Worm (Caenorhabditis elegans) whole organism, young adult: ENCODE results near the gene F46E10.2.

Source experiments
- B0336.3 ChIP-seq: fragments of 200-800 bp; sonication (Bioruptor generic); IDR thresholded peaks from 2 replicates; pipeline ENCODE4 v1.3.6; 2022; ENCODE audit warnings: missing genetic modification characterization, missing compliant biosample characterization
- C17E4.6 ChIP-seq: fragments of 200-800 bp; sonication (Bioruptor generic); IDR thresholded peaks from 2 replicates; pipeline ENCODE4 v1.3.6; 2022; ENCODE audit warnings: missing genetic modification reagents, missing genetic modification characterization, missing compliant biosample characterization
- F37B4.10 ChIP-seq: fragments of 200-800 bp; sonication (Bioruptor generic); IDR thresholded peaks from 2 replicates; pipeline ENCODE4 v1.3.6; 2022; ENCODE audit warnings: missing genetic modification characterization, missing compliant biosample characterization
- F49E8.2 ChIP-seq: sonication (generic microtip); optimal IDR thresholded peaks from 3 replicates; lab custom pipeline; 2017; ENCODE audit warnings: missing genetic modification characterization, mild to moderate bottlenecking, missing compliant biosample characterization, antibody characterized with exemption, moderate library complexity; ENCODE audit not compliant: insufficient read depth
- F55B11.4 ChIP-seq: sonication (generic microtip); optimal IDR thresholded peaks from 2 replicates; lab custom pipeline; 2016; ENCODE audit warnings: missing compliant biosample characterization, missing genetic modification characterization, borderline replicate concordance; ENCODE audit not compliant: insufficient read depth
- T26A5.8 ChIP-seq: sonication (generic microtip); optimal IDR thresholded peaks from 2 replicates; lab custom pipeline; 2016; ENCODE audit warnings: missing genetic modification characterization, missing compliant biosample characterization
- Y53G8AR.9 ChIP-seq: fragments of 200-800 bp; sonication (Bioruptor generic); conservative IDR thresholded peaks from 2 replicates; pipeline ENCODE4 v1.3.6; 2022; ENCODE audit warnings: missing genetic modification reagents, missing genetic modification characterization, missing compliant biosample characterization
- Y56A3A.18 ChIP-seq: fragments of 200-800 bp; sonication (Bioruptor generic); IDR thresholded peaks from 2 replicates; pipeline ENCODE4 v1.3.6; 2022; ENCODE audit warnings: missing genetic modification reagents, missing genetic modification characterization, missing compliant biosample characterization
- Y67H2A.10 ChIP-seq: fragments of 200-800 bp; sonication (Bioruptor generic); conservative IDR thresholded peaks from 2 replicates; pipeline ENCODE4 v1.3.6; 2022; ENCODE audit warnings: missing genetic modification reagents, missing genetic modification characterization, missing compliant biosample characterization
- ZK185.1 ChIP-seq: sonication (generic microtip); optimal IDR thresholded peaks from 2 replicates; lab custom pipeline; 2016; ENCODE audit warnings: mild to moderate bottlenecking, missing genetic modification characterization, missing compliant biosample characterization; ENCODE audit not compliant: poor library complexity, severe bottlenecking
- ama-1 ChIP-seq, 3 experiments: fragments of 150-350 bp in 1 of 3; sonication (generic microtip) in 2 of 3; optimal IDR thresholded peaks; 2 replicates each; lab custom pipeline; 2014 to 2018; ENCODE audit warnings: missing biosample characterization in 2 of 3, missing genetic modification characterization in 2 of 3, missing genetic modification reagents in 2 of 3
- aptf-3 ChIP-seq: fragments of 200-800 bp; sonication (Bioruptor generic); IDR thresholded peaks from 2 replicates; pipeline ENCODE4 v1.3.6; 2022; ENCODE audit warnings: missing genetic modification characterization, missing compliant biosample characterization
- attf-3 ChIP-seq: fragments of 200-800 bp; sonication (Bioruptor generic); conservative IDR thresholded peaks from 2 replicates; pipeline ENCODE4 v1.3.6; 2022; ENCODE audit warnings: missing genetic modification reagents, missing genetic modification characterization, missing compliant biosample characterization
- bed-1 ChIP-seq: fragments of 200-800 bp; sonication (Bioruptor generic); IDR thresholded peaks from 2 replicates; pipeline ENCODE4 v1.3.6; 2022; ENCODE audit warnings: missing genetic modification reagents, missing genetic modification characterization, missing compliant biosample characterization
- ccch-3 ChIP-seq: fragments of 200-800 bp; sonication (Bioruptor generic); optimal IDR thresholded peaks from 2 replicates; lab custom pipeline; 2018; ENCODE audit warnings: mild to moderate bottlenecking, missing genetic modification characterization, missing compliant biosample characterization
- ceh-91 ChIP-seq: fragments of 200-800 bp; sonication (Bioruptor generic); IDR thresholded peaks from 2 replicates; pipeline ENCODE4 v1.3.6; 2022; ENCODE audit warnings: missing genetic modification reagents, missing genetic modification characterization, missing compliant biosample characterization
- dpl-1 ChIP-seq: fragments of 150-350 bp; optimal IDR thresholded peaks from 2 replicates; lab custom pipeline; 2014; ENCODE audit warnings: missing biosample characterization, missing genetic modification reagents, missing genetic modification characterization
- efl-1 ChIP-seq: fragments of 150-350 bp; optimal IDR thresholded peaks from 2 replicates; lab custom pipeline; 2014; ENCODE audit warnings: missing biosample characterization, missing genetic modification reagents, missing genetic modification characterization
- ekl-4 ChIP-seq: fragments of 200-800 bp; sonication (Bioruptor generic); IDR thresholded peaks from 2 replicates; pipeline ENCODE4 v1.3.6; 2022; ENCODE audit warnings: missing genetic modification reagents, missing genetic modification characterization, missing compliant biosample characterization
- ets-4 ChIP-seq: fragments of 200-800 bp; sonication (Bioruptor generic); optimal IDR thresholded peaks from 2 replicates; lab custom pipeline; 2018; ENCODE audit warnings: mild to moderate bottlenecking, missing genetic modification characterization, missing compliant biosample characterization
- hmg-20 ChIP-seq: fragments of 200-800 bp; sonication (Bioruptor generic); IDR thresholded peaks from 2 replicates; pipeline ENCODE4 v1.3.6; 2022; ENCODE audit warnings: missing genetic modification reagents, missing genetic modification characterization, missing compliant biosample characterization
- hsf-1 ChIP-seq: fragments of 200-800 bp; sonication (Bioruptor generic); IDR thresholded peaks from 2 replicates; pipeline ENCODE4 v1.3.6; 2022; ENCODE audit warnings: missing genetic modification reagents, missing genetic modification characterization, missing compliant biosample characterization
- let-526 ChIP-seq: fragments of 200-800 bp; sonication (Bioruptor generic); IDR thresholded peaks from 2 replicates; pipeline ENCODE4 v1.3.6; 2022; ENCODE audit warnings: missing genetic modification reagents, missing genetic modification characterization, missing compliant biosample characterization
- let-607 ChIP-seq, 2 experiments: fragments of 200-800 bp in 1 of 2; sonication (Bioruptor generic) in 1 of 2; sonication (generic microtip) in 1 of 2; optimal IDR thresholded peaks; 2 replicates each; lab custom pipeline; 2016 to 2018; ENCODE audit warnings: mild to moderate bottlenecking in 2 of 2, missing compliant biosample characterization in 2 of 2, missing genetic modification characterization in 2 of 2, moderate library complexity in 2 of 2, missing genotype in 1 of 2
- lin-35 ChIP-seq, 3 experiments: fragments of 150-350 bp in 2 of 3; sonication (generic microtip) in 1 of 3; optimal IDR thresholded peaks; 2 replicates each; lab custom pipeline; 2014 to 2018; ENCODE audit warnings: missing biosample characterization in 3 of 3, missing genetic modification characterization in 3 of 3, missing genetic modification reagents in 3 of 3
- lir-1 ChIP-seq: fragments of 200-800 bp; sonication (Bioruptor generic); conservative IDR thresholded peaks from 2 replicates; pipeline ENCODE4 v1.3.6; 2022; ENCODE audit warnings: missing genetic modification reagents, missing genetic modification characterization, missing compliant biosample characterization
- lsl-1 ChIP-seq: fragments of 200-800 bp; sonication (Bioruptor generic); optimal IDR thresholded peaks from 2 replicates; lab custom pipeline; 2018; ENCODE audit warnings: mild to moderate bottlenecking, missing genetic modification characterization, moderate library complexity, missing compliant biosample characterization
- madf-3 ChIP-seq: fragments of 200-800 bp; sonication (Bioruptor generic); IDR thresholded peaks from 2 replicates; pipeline ENCODE4 v1.3.6; 2022; ENCODE audit warnings: missing genetic modification reagents, missing genetic modification characterization, missing compliant biosample characterization
- mxl-1 ChIP-seq: sonication (generic microtip); optimal IDR thresholded peaks from 2 replicates; lab custom pipeline; 2016; ENCODE audit warnings: missing genetic modification characterization, missing compliant biosample characterization
- nhr-120 ChIP-seq: fragments of 200-800 bp; sonication (Bioruptor generic); IDR thresholded peaks from 2 replicates; pipeline ENCODE4 v1.3.6; 2022; ENCODE audit warnings: missing genetic modification characterization, missing compliant biosample characterization
- nhr-179 ChIP-seq: sonication (generic microtip); optimal IDR thresholded peaks from 2 replicates; lab custom pipeline; 2016; ENCODE audit warnings: mild to moderate bottlenecking, missing genetic modification characterization, missing compliant biosample characterization
- nhr-90 ChIP-seq: sonication (generic microtip); optimal IDR thresholded peaks from 2 replicates; lab custom pipeline; 2016; ENCODE audit warnings: missing genotype, mild to moderate bottlenecking, missing genetic modification characterization, missing compliant biosample characterization
- pbrm-1 ChIP-seq: fragments of 200-800 bp; sonication (Bioruptor generic); IDR thresholded peaks from 2 replicates; pipeline ENCODE4 v1.3.6; 2022; ENCODE audit warnings: missing genetic modification reagents, missing genetic modification characterization, missing compliant biosample characterization
- pha-4 ChIP-seq: fragments of 150-350 bp; sonication (generic microtip); optimal IDR thresholded peaks from 2 replicates; lab custom pipeline; 2014; ENCODE audit warnings: missing biosample characterization, missing genetic modification reagents, missing genetic modification characterization
- sdz-38 ChIP-seq: sonication (generic microtip); optimal IDR thresholded peaks from 2 replicates; lab custom pipeline; 2016; ENCODE audit warnings: missing genotype, missing genetic modification characterization, missing compliant biosample characterization
- snpc-1.1 ChIP-seq: sonication (generic microtip); optimal IDR thresholded peaks from 2 replicates; lab custom pipeline; 2017; ENCODE audit warnings: missing genetic modification characterization, mild to moderate bottlenecking, missing compliant biosample characterization, antibody characterized with exemption, moderate library complexity, missing genotype, missing genetic modification reagents; ENCODE audit not compliant: insufficient read depth
- snpc-1.3 ChIP-seq: sonication (generic microtip); optimal IDR thresholded peaks from 2 replicates; lab custom pipeline; 2017; ENCODE audit warnings: missing genetic modification characterization, mild to moderate bottlenecking, missing compliant biosample characterization, antibody characterized with exemption, moderate library complexity, missing genotype, missing genetic modification reagents; ENCODE audit not compliant: insufficient read depth
- snpc-4 ChIP-seq, 5 experiments: fragments of 150-350 bp in 1 of 5; sonication (generic microtip) in 4 of 5; optimal IDR thresholded peaks; 2 replicates each; lab custom pipeline; 2014 to 2018; ENCODE audit warnings: missing genetic modification characterization in 5 of 5, missing biosample characterization in 3 of 5, antibody characterized with exemption in 2 of 5, mild to moderate bottlenecking in 2 of 5, missing compliant biosample characterization in 2 of 5, missing genotype in 2 of 5, moderate library complexity in 2 of 5, missing genetic modification reagents in 1 of 5
- tbx-9 ChIP-seq: sonication (generic microtip); optimal IDR thresholded peaks from 2 replicates; lab custom pipeline; 2016; ENCODE audit warnings: borderline replicate concordance, missing genetic modification characterization, inconsistent platforms, missing compliant biosample characterization
- unc-62 ChIP-seq: fragments of 150-350 bp; optimal IDR thresholded peaks from 2 replicates; lab custom pipeline; 2014; ENCODE audit warnings: missing biosample characterization, missing genetic modification reagents, missing genetic modification characterization
- xnd-1 ChIP-seq: sonication (generic microtip); optimal IDR thresholded peaks from 2 replicates; lab custom pipeline; 2016; ENCODE audit warnings: missing genotype, missing genetic modification reagents, missing genetic modification characterization, missing compliant biosample characterization
- zfh-2 ChIP-seq: fragments of 200-800 bp; sonication (Bioruptor generic); conservative IDR thresholded peaks from 2 replicates; pipeline ENCODE4 v1.3.6; 2022; ENCODE audit warnings: missing genetic modification reagents, missing genetic modification characterization, missing compliant biosample characterization
- ztf-18 ChIP-seq: sonication (generic microtip); optimal IDR thresholded peaks from 2 replicates; lab custom pipeline; 2016; ENCODE audit warnings: missing genotype, mild to moderate bottlenecking, missing genetic modification characterization, missing compliant biosample characterization
- ztf-28 ChIP-seq: fragments of 200-800 bp; sonication (Bioruptor generic); IDR thresholded peaks from 2 replicates; pipeline ENCODE4 v1.3.6; 2022; ENCODE audit warnings: missing genetic modification reagents, missing genetic modification characterization, missing compliant biosample characterization

Gene F46E10.2

ce11 chrV:6514887-6515324 is 5.3 kb upstream of the F46E10.2 start, which contains the start of gene dpy-11 (continued):
- TF ChIP-seq ceh-91 (GFP tag; lab: Robert Waterston, UW) (no peak), let-607 (tag; optimal IDR thresholded peaks at IDR 0.05; lab: Kevin White, UChicago) (peak in 1 of 2 experiments; percentile 1), B0336.3 (peak; percentile 92), Y53G8AR.9 (GFP tag; lab: Robert Waterston, UW) (peak; percentile 72), sdz-38 (tag; lab: Kevin White, UChicago) (no peak), pbrm-1 (GFP tag; lab: Robert Waterston, UW) (0 out of 2 replicates have a peak, but pooled peaks have one; percentile 59), ets-4 (GFP tag; lab: Kevin White, UChicago) (peak; percentile 30)

DNA sequence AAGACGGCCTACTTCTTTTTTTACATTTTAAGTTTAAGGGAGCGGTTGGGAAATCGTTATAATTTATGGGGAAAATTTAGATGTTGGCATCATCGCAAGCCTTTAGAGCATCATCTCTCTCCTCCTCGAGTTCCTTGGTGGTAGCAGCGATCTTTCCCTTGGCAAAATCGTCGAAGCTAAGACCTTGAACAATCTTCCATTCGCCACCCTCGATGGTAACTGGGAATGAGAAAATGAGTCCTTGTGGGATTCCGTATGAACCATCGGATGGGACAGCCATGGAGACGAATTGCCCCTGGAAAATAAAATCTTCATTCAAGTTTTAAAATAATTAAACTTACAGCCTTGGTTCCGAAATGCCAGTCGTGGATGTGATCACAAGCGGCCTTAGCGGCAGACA is 4.9 kb upstream of the F46E10.2 start:
- TF ChIP-seq B0336.3 (peak; percentile 37; the same call in 1 of the 2 replicates), let-526 (GFP tag; lab: Robert Waterston, UW) (no peak), ztf-28 (GFP tag; lab: Robert Waterston, UW) (no peak), F49E8.2 (no peak), pha-4 (tag; lab: Kevin White, UChicago) (peak; percentile 21), tbx-9 (tag; lab: Kevin White, UChicago) (no peak), mxl-1 (tag; lab: Kevin White, UChicago) (no peak), ZK185.1 (tag; lab: Kevin White, UChicago) (peak; percentile 59), ama-1 (optimal IDR thresholded peaks at IDR 0.05; lab: Kevin White, UChicago) (no peak), ama-1 (GFP tag; optimal IDR thresholded peaks at IDR 0.05; lab: Kevin White, UChicago) (no peak), dpl-1 (no peak), T26A5.8 (no peak), ceh-91 (GFP tag; lab: Robert Waterston, UW) (no peak), ets-4 (GFP tag; lab: Kevin White, UChicago) (no peak), madf-3 (peak; percentile 55; the same call in 1 of the 2 replicates), hmg-20 (GFP tag; lab: Robert Waterston, UW) (peak; percentile 4; the same call in 1 of the 2 replicates), pbrm-1 (GFP tag; lab: Robert Waterston, UW) (no peak), ztf-18 (tag; lab: Kevin White, UChicago) (no peak), let-607 (tag; optimal IDR thresholded peaks at IDR 0.05; lab: Kevin White, UChicago) (no peak), nhr-179 (tag; lab: Kevin White, UChicago) (no peak), hsf-1 (GFP tag; lab: Robert Waterston, UW) (no peak), C17E4.6 (no peak), unc-62 (GFP tag; lab: Kevin White, UChicago) (no peak), snpc-4 (GFP tag; optimal IDR thresholded peaks at IDR 0.05; lab: Kevin White, UChicago) (no peak), snpc-4 (tag; optimal IDR thresholded peaks at IDR 0.05; lab: Kevin White, UChicago) (no peak), attf-3 (GFP tag; lab: Robert Waterston, UW) (no peak), bed-1 (GFP tag; lab: Robert Waterston, UW) (0 out of 2 replicates have a peak, but pooled peaks have one; percentile 27), efl-1 (no peak), lir-1 (no peak), ekl-4 (GFP tag; lab: Robert Waterston, UW) (no peak), nhr-90 (no peak), Y67H2A.10 (GFP tag; lab: Robert Waterston, UW) (no peak), nhr-120 (GFP tag; lab: Robert Waterston, UW) (no peak), F55B11.4 (tag; lab: Kevin White, UChicago) (no peak), lin-35 (GFP tag; optimal IDR thresholded peaks at IDR 0.05; lab: Kevin White, UChicago) (no peak), snpc-1.3 (tag; lab: Kevin White, UChicago) (no peak), F37B4.10 (GFP tag; lab: Robert Waterston, UW) (no peak), lsl-1 (GFP tag; lab: Kevin White, UChicago) (no peak), snpc-1.1 (tag; lab: Kevin White, UChicago) (no peak), zfh-2 (GFP tag; lab: Robert Waterston, UW) (no peak), aptf-3 (GFP tag; lab: Robert Waterston, UW) (no peak), ccch-3 (GFP tag; lab: Kevin White, UChicago) (no peak), xnd-1 (tag; lab: Kevin White, UChicago) (no peak), Y56A3A.18 (GFP tag; lab: Robert Waterston, UW) (no peak)
